Fruit fly (Drosophila melanogaster): ENCODE results near the gene Mcr.

Gene Mcr

dm6 chr2L:8081640-8082485 lies 919 bp downstream of the Mcr start (continued):
- TF ChIP-seq Doc2 (GFP tag; IDR thresholded peaks at IDR 0.05) (no peak), CG10431 (GFP tag; optimal IDR thresholded peaks at IDR 0.05) (peak; percentile 23), CG7271 (tag; optimal IDR thresholded peaks at IDR 0.05) (peak; percentile 79), h (optimal IDR thresholded peaks at IDR 0.05) (no peak), ci (GFP tag; IDR thresholded peaks at IDR 0.05) (peak; percentile 88), stwl (tag; optimal IDR thresholded peaks at IDR 0.05) (peak; percentile 21), CG34376 (GFP tag; optimal IDR thresholded peaks at IDR 0.05) (no peak), croc (GFP tag; conservative IDR thresholded peaks at IDR 0.05) (peak; percentile 74), nerfin-2 (GFP tag; IDR thresholded peaks at IDR 0.05; ENCODE audit: partially characterized antibody) (no peak), CG2199 (GFP tag; IDR thresholded peaks at IDR 0.05) (peak; percentile 94), D19B (GFP tag; optimal IDR thresholded peaks at IDR 0.05) (no peak), YL-1 (GFP tag; optimal IDR thresholded peaks at IDR 0.05) (peak; percentile 44), CG15514 (GFP tag; optimal IDR thresholded peaks at IDR 0.05) (no peak), CG15696 (tag; optimal IDR thresholded peaks at IDR 0.05) (peak; percentile 84), CG10267 (tag; optimal IDR thresholded peaks at IDR 0.05) (peak; percentile 85), Bteb2 (GFP tag; optimal IDR thresholded peaks at IDR 0.05) (peak; percentile 46), Camta (GFP tag; optimal IDR thresholded peaks at IDR 0.05) (peak; percentile 13), Sry-δ (GFP tag; optimal IDR thresholded peaks at IDR 0.05) (no peak), run (tag; optimal IDR thresholded peaks at IDR 0.05) (peak; percentile 73), ind (GFP tag; optimal IDR thresholded peaks at IDR 0.05) (peak; percentile 27), pum (GFP tag; optimal IDR thresholded peaks at IDR 0.05) (peak; percentile 44), GATAe (GFP tag; conservative IDR thresholded peaks at IDR 0.05) (no peak), lov (optimal IDR thresholded peaks at IDR 0.05) (no peak), lov (GFP tag; IDR thresholded peaks at IDR 0.05) (no peak), Ada2b (GFP tag; IDR thresholded peaks at IDR 0.05) (no peak), CG15073 (GFP tag; optimal IDR thresholded peaks at IDR 0.05) (no peak), pfk (GFP tag; optimal IDR thresholded peaks at IDR 0.05) (peak; percentile 70), Nf-YA (GFP tag; IDR thresholded peaks at IDR 0.05) (peak; percentile 59), CG17829 (tag; optimal IDR thresholded peaks at IDR 0.05) (peak; percentile 90), D (optimal IDR thresholded peaks at IDR 0.05) (peak; percentile 88), D (GFP tag; optimal IDR thresholded peaks at IDR 0.05) (peak; percentile 86), CG13287 (GFP tag; IDR thresholded peaks at IDR 0.05; ENCODE audit: partially characterized antibody) (no peak), ap (GFP tag; IDR thresholded peaks at IDR 0.05) (peak; percentile 82), CG3407 (GFP tag; optimal IDR thresholded peaks at IDR 0.05) (peak; percentile 80), Rfx (GFP tag; IDR thresholded peaks at IDR 0.05) (peak; percentile 79), dmrt99B (tag; optimal IDR thresholded peaks at IDR 0.05) (peak; percentile 89), Dp (GFP tag; optimal IDR thresholded peaks at IDR 0.05) (no peak), lola (GFP tag; optimal IDR thresholded peaks at IDR 0.05) (peak in 1 of 3 experiments; percentile 91), C15 (GFP tag; IDR thresholded peaks at IDR 0.05) (0 out of 3 replicates have a peak, but pooled peaks have one; percentile 35), CG3281 (GFP tag; optimal IDR thresholded peaks at IDR 0.05) (peak; percentile 45), Ets97D (GFP tag; optimal IDR thresholded peaks at IDR 0.05) (peak; percentile 1), Dfd (GFP tag; optimal IDR thresholded peaks at IDR 0.05) (no peak), CrebB (tag; optimal IDR thresholded peaks at IDR 0.05) (peak; percentile 43), lbe (GFP tag; optimal IDR thresholded peaks at IDR 0.05) (no peak), bigmax (GFP tag; optimal IDR thresholded peaks at IDR 0.05) (no peak), NfI (GFP tag; optimal IDR thresholded peaks at IDR 0.05) (peak; percentile 54), sens-2 (GFP tag; IDR thresholded peaks at IDR 0.05) (no peak; the same call in 1 of the 2 replicates), CG13296 (GFP tag; optimal IDR thresholded peaks at IDR 0.05) (no peak), Nf-YC (tag; optimal IDR thresholded peaks at IDR 0.05) (peak; percentile 49)
